Worm (Caenorhabditis elegans): ENCODE measurements around the gene srt-54.
A peak's percentile ranks its signal among the peaks of the same experiment; 100 is the strongest.

Gene srt-54

ce11 chrII:160561-161123, 43.6 kb downstream of the srt-54 start:
- no peak for TF ChIP-seq pros-1 (tag; optimal IDR thresholded peaks at IDR 0.05)
- no peak for TF ChIP-seq ceh-34 (tag; optimal IDR thresholded peaks at IDR 0.05)
- TF ChIP-seq hlh-8 (tag; optimal IDR thresholded peaks at IDR 0.05), result peak; percentile 96

ce11 chrII:161275-161674, 44.3 kb downstream of the srt-54 start:
- peak; percentile 39 for TF ChIP-seq unc-55 (GFP tag; optimal IDR thresholded peaks at IDR 0.05)
- no peak for TF ChIP-seq pax-1 (tag; optimal IDR thresholded peaks at IDR 0.05)
- TF ChIP-seq ceh-9 (tag; optimal IDR thresholded peaks at IDR 0.05), result no peak
- no peak for TF ChIP-seq ceh-48 (tag; optimal IDR thresholded peaks at IDR 0.05)
- no peak for TF ChIP-seq gmeb-2 (tag; optimal IDR thresholded peaks at IDR 0.05)
- no peak for TF ChIP-seq ceh-19 (GFP tag; optimal IDR thresholded peaks at IDR 0.05)
- no peak for TF ChIP-seq ceh-22 (tag; optimal IDR thresholded peaks at IDR 0.05)
- TF ChIP-seq ceh-30 (tag; optimal IDR thresholded peaks at IDR 0.05), result no peak
- no peak for TF ChIP-seq ttx-3 (tag; optimal IDR thresholded peaks at IDR 0.05)
- no peak for TF ChIP-seq ceh-24 (tag; optimal IDR thresholded peaks at IDR 0.05)
- TF ChIP-seq ceh-45 (GFP tag; IDR thresholded peaks at IDR 0.05), result no peak
- peak; percentile 14 for TF ChIP-seq tbx-2 (tag; optimal IDR thresholded peaks at IDR 0.05)
- TF ChIP-seq sox-2 (GFP tag; IDR thresholded peaks at IDR 0.05), result no peak
- TF ChIP-seq dve-1 (tag; optimal IDR thresholded peaks at IDR 0.05), result no peak
- TF ChIP-seq madf-2 (tag; optimal IDR thresholded peaks at IDR 0.05), result no peak
- TF ChIP-seq rnt-1 (tag; optimal IDR thresholded peaks at IDR 0.05), result peak; percentile 49
- no peak for TF ChIP-seq fkh-10 (GFP tag; optimal IDR thresholded peaks at IDR 0.05)
- TF ChIP-seq unc-86 (tag; optimal IDR thresholded peaks at IDR 0.05), result no peak
- TF ChIP-seq ceh-18 (tag; optimal IDR thresholded peaks at IDR 0.05), result peak; percentile 16
- TF ChIP-seq pat-9 (tag; optimal IDR thresholded peaks at IDR 0.05), result peak; percentile 57
- TF ChIP-seq ets-4 (tag; optimal IDR thresholded peaks at IDR 0.05), result no peak
- TF ChIP-seq lim-6 (tag; optimal IDR thresholded peaks at IDR 0.05), result no peak
- TF ChIP-seq pag-3 (tag; optimal IDR thresholded peaks at IDR 0.05; ENCODE audit: borderline replicate concordance), result no peak

- TF ChIP-seq elt-2 (tag; optimal IDR thresholded peaks at IDR 0.05), result peak; percentile 98
- TF ChIP-seq sox-2 (GFP tag; IDR thresholded peaks at IDR 0.05), result no peak
These were observed 45.2 kb downstream of the srt-54 start, which contains the start of gene etr-1 for ce11 chrII:162182-162581. Gene etr-1, plus strand, starts transcription at chrII:162374.

ce11 chrII:163229-163628, 46.2 kb downstream of the srt-54 start:
- TF ChIP-seq unc-42 (tag; optimal IDR thresholded peaks at IDR 0.05) (peak; percentile 97), hlh-30 (tag; optimal IDR thresholded peaks at IDR 0.05; ENCODE audit: insufficient read depth) (no peak)
